In genomic region chrX:9640690-9641149, dm6 we compare ENCODE assay signal across 1 fruit fly cellular context.
TF ChIP-seq lines count a peak whose summit lies in the region.

No protein-coding gene starts in this region.

TF ChIP-seq in whole organism, embryonic, 481 proteins besides CTCF, POLR2A, EP300 and RAD21 (continued from another document and continues in another):
- TF ChIP-seq CG6272 (GFP tag; IDR thresholded peaks at IDR 0.05; lab: Robert Waterston, UW) (peak; percentile 74), HLHmδ (GFP tag; optimal IDR thresholded peaks at IDR 0.05; lab: Kevin White, UChicago) (no peak), CG5953 (GFP tag; IDR thresholded peaks at IDR 0.05; lab: Robert Waterston, UW) (peak; percentile 92), CG2202 (tag; optimal IDR thresholded peaks at IDR 0.05; lab: Kevin White, UChicago) (peak; percentile 75), CG12155 (GFP tag; optimal IDR thresholded peaks at IDR 0.05; lab: Kevin White, UChicago) (peak; percentile 93), bcd (GFP tag; optimal IDR thresholded peaks at IDR 0.05; lab: Kevin White, UChicago) (peak; percentile 96), ash1 (GFP tag; optimal IDR thresholded peaks at IDR 0.05; lab: Kevin White, UChicago) (peak; percentile 94), Nf-YC (tag; optimal IDR thresholded peaks at IDR 0.05; lab: Kevin White, UChicago) (peak; percentile 92), lab (GFP tag; optimal IDR thresholded peaks at IDR 0.05; lab: Kevin White, UChicago) (peak; percentile 99), CG30403 (GFP tag; optimal IDR thresholded peaks at IDR 0.05; lab: Kevin White, UChicago) (peak; percentile 96), Gug (GFP tag; IDR thresholded peaks at IDR 0.05; lab: Robert Waterston, UW) (peak; percentile 72; the same call in 3 of the 4 replicates), CG1792 (GFP tag; optimal IDR thresholded peaks at IDR 0.05; lab: Kevin White, UChicago) (peak; percentile 93), Ptx1 (GFP tag; IDR thresholded peaks at IDR 0.05; lab: Robert Waterston, UW) (peak; percentile 90), CG13624 (GFP tag; optimal IDR thresholded peaks at IDR 0.05; lab: Kevin White, UChicago) (peak; percentile 97), CG17385 (GFP tag; optimal IDR thresholded peaks at IDR 0.05; lab: Kevin White, UChicago) (peak; percentile 96), crc (GFP tag; optimal IDR thresholded peaks at IDR 0.05; lab: Kevin White, UChicago) (peak; percentile 96), CG12219 (GFP tag; optimal IDR thresholded peaks at IDR 0.05; lab: Kevin White, UChicago) (peak; percentile 99), CG11560 (tag; IDR thresholded peaks at IDR 0.05; lab: Robert Waterston, UW) (peak; percentile 80), CG13123 (GFP tag; optimal IDR thresholded peaks at IDR 0.05; lab: Kevin White, UChicago) (peak; percentile 72), CG12391 (tag; optimal IDR thresholded peaks at IDR 0.05; lab: Kevin White, UChicago) (peak; percentile 98), CG15696 (tag; optimal IDR thresholded peaks at IDR 0.05; lab: Kevin White, UChicago) (peak; percentile 79), hb (GFP tag; IDR thresholded peaks at IDR 0.05; lab: Robert Waterston, UW; ENCODE audit: partially characterized antibody) (no peak), CG4424 (GFP tag; optimal IDR thresholded peaks at IDR 0.05; lab: Kevin White, UChicago) (peak; percentile 93), Hr39 (optimal IDR thresholded peaks at IDR 0.05; lab: Kevin White, UChicago) (no peak), CG8290 (GFP tag; optimal IDR thresholded peaks at IDR 0.05; lab: Kevin White, UChicago) (peak; percentile 77), CG8290 (tag; optimal IDR thresholded peaks at IDR 0.05; lab: Kevin White, UChicago) (peak; percentile 70 to 99), CG14710 (tag; optimal IDR thresholded peaks at IDR 0.05; lab: Kevin White, UChicago) (peak; percentile 89), slou (GFP tag; optimal IDR thresholded peaks at IDR 0.05; lab: Kevin White, UChicago) (peak; percentile 85), wek (GFP tag; optimal IDR thresholded peaks at IDR 0.05; lab: Kevin White, UChicago) (peak; percentile 93), Elba2 (GFP tag; optimal IDR thresholded peaks at IDR 0.05; lab: Kevin White, UChicago) (no peak), CG12236 (GFP tag; optimal IDR thresholded peaks at IDR 0.05; lab: Kevin White, UChicago) (peak; percentile 87), Hr3 (GFP tag; optimal IDR thresholded peaks at IDR 0.05; lab: Kevin White, UChicago) (peak; percentile 74), en (GFP tag; optimal IDR thresholded peaks at IDR 0.05; lab: Kevin White, UChicago) (peak; percentile 91), Sin3A (optimal IDR thresholded peaks at IDR 0.05; lab: Kevin White, UChicago) (no peak), MESR4 (GFP tag; optimal IDR thresholded peaks at IDR 0.05; lab: Kevin White, UChicago) (peak; percentile 72), Meics (GFP tag; optimal IDR thresholded peaks at IDR 0.05; lab: Kevin White, UChicago) (peak; percentile 99), Lim3 (GFP tag; IDR thresholded peaks at IDR 0.05; lab: Robert Waterston, UW) (peak; percentile 60; the same call in 1 of the 2 replicates), ind (GFP tag; optimal IDR thresholded peaks at IDR 0.05; lab: Kevin White, UChicago) (peak; percentile 95), vfl (GFP tag; optimal IDR thresholded peaks at IDR 0.05; lab: Kevin White, UChicago) (peak; percentile 95), HLH54F (GFP tag; optimal IDR thresholded peaks at IDR 0.05; lab: Kevin White, UChicago) (peak; percentile 94), chif (GFP tag; optimal IDR thresholded peaks at IDR 0.05; lab: Kevin White, UChicago) (peak; percentile 89 to 93), phol (tag; optimal IDR thresholded peaks at IDR 0.05; lab: Kevin White, UChicago) (peak; percentile 94), sob (GFP tag; IDR thresholded peaks at IDR 0.05; lab: Robert Waterston, UW) (peak; percentile 95), CG10147 (GFP tag; optimal IDR thresholded peaks at IDR 0.05; lab: Kevin White, UChicago) (peak; percentile 99), CrebB (tag; optimal IDR thresholded peaks at IDR 0.05; lab: Kevin White, UChicago) (peak; percentile 99), CG30431 (GFP tag; optimal IDR thresholded peaks at IDR 0.05; lab: Kevin White, UChicago) (peak; percentile 79), dati (GFP tag; IDR thresholded peaks at IDR 0.05; lab: Robert Waterston, UW) (peak; percentile 84; the same call in 1 of the 2 replicates), ems (GFP tag; optimal IDR thresholded peaks at IDR 0.05; lab: Kevin White, UChicago) (peak; percentile 96), CG18599 (GFP tag; optimal IDR thresholded peaks at IDR 0.05; lab: Kevin White, UChicago) (peak; percentile 99), tio (GFP tag; optimal IDR thresholded peaks at IDR 0.05; lab: Kevin White, UChicago) (peak; percentile 87), ro (GFP tag; IDR thresholded peaks at IDR 0.05; lab: Robert Waterston, UW) (peak; percentile 51; the same call in 1 of the 2 replicates), Dref (GFP tag; IDR thresholded peaks at IDR 0.05; lab: Robert Waterston, UW) (no peak), HmgZ (tag; optimal IDR thresholded peaks at IDR 0.05; lab: Kevin White, UChicago) (peak; percentile 99), crp (GFP tag; optimal IDR thresholded peaks at IDR 0.05; lab: Kevin White, UChicago) (peak in 1 of 2 experiments; percentile 62), Fer1 (GFP tag; optimal IDR thresholded peaks at IDR 0.05; lab: Kevin White, UChicago) (peak; percentile 99), cad (GFP tag; optimal IDR thresholded peaks at IDR 0.05; lab: Kevin White, UChicago) (no peak), CG3281 (GFP tag; optimal IDR thresholded peaks at IDR 0.05; lab: Kevin White, UChicago) (peak; percentile 99), Vsx1 (GFP tag; optimal IDR thresholded peaks at IDR 0.05; lab: Kevin White, UChicago) (peak; percentile 90), bbx (GFP tag; IDR thresholded peaks at IDR 0.05; lab: Robert Waterston, UW; ENCODE audit: partially characterized antibody) (no peak), D19B (GFP tag; optimal IDR thresholded peaks at IDR 0.05; lab: Kevin White, UChicago) (peak; percentile 93), CG15073 (GFP tag; optimal IDR thresholded peaks at IDR 0.05; lab: Kevin White, UChicago) (peak; percentile 24), Lpt (GFP tag; optimal IDR thresholded peaks at IDR 0.05; lab: Kevin White, UChicago) (no peak), CG5180 (GFP tag; optimal IDR thresholded peaks at IDR 0.05; lab: Kevin White, UChicago) (peak; percentile 92), wor (GFP tag; IDR thresholded peaks at IDR 0.05; lab: Robert Waterston, UW) (peak; percentile 82), CG7271 (tag; optimal IDR thresholded peaks at IDR 0.05; lab: Kevin White, UChicago) (peak; percentile 59), CG12659 (GFP tag; optimal IDR thresholded peaks at IDR 0.05; lab: Kevin White, UChicago) (peak; percentile 98), CG15479 (GFP tag; optimal IDR thresholded peaks at IDR 0.05; lab: Kevin White, UChicago) (no peak), HmgD (GFP tag; optimal IDR thresholded peaks at IDR 0.05; lab: Kevin White, UChicago) (peak; percentile 87), CG11696 (GFP tag; IDR thresholded peaks at IDR 0.05; lab: Robert Waterston, UW) (peak; percentile 90), Sry-δ (GFP tag; optimal IDR thresholded peaks at IDR 0.05; lab: Kevin White, UChicago) (peak; percentile 65), Lhr (GFP tag; optimal IDR thresholded peaks at IDR 0.05; lab: Kevin White, UChicago) (peak; percentile 62), sc (optimal IDR thresholded peaks at IDR 0.05; lab: Kevin White, UChicago) (no peak), sc (GFP tag; optimal IDR thresholded peaks at IDR 0.05; lab: Kevin White, UChicago) (peak; percentile 79), row (GFP tag; IDR thresholded peaks at IDR 0.05; lab: Robert Waterston, UW) (peak; percentile 97), CG10209 (GFP tag; optimal IDR thresholded peaks at IDR 0.05; lab: Kevin White, UChicago) (peak; percentile 96), Max (GFP tag; optimal IDR thresholded peaks at IDR 0.05; lab: Kevin White, UChicago) (peak; percentile 95), tin (GFP tag; optimal IDR thresholded peaks at IDR 0.05; lab: Kevin White, UChicago) (peak; percentile 94), Bdp1 (GFP tag; optimal IDR thresholded peaks at IDR 0.05; lab: Kevin White, UChicago) (peak; percentile 86), H15 (GFP tag; IDR thresholded peaks at IDR 0.05; lab: Robert Waterston, UW) (peak; percentile 90), pita (GFP tag; optimal IDR thresholded peaks at IDR 0.05; lab: Kevin White, UChicago) (no peak), yki (optimal IDR thresholded peaks at IDR 0.05; lab: Kevin White, UChicago) (no peak), CG14014 (GFP tag; IDR thresholded peaks at IDR 0.05; lab: Robert Waterston, UW) (peak; percentile 97), CG10959 (GFP tag; IDR thresholded peaks at IDR 0.05; lab: Robert Waterston, UW) (peak; percentile 60), sima (GFP tag; optimal IDR thresholded peaks at IDR 0.05; lab: Kevin White, UChicago) (peak; percentile 92), CG18476 (GFP tag; optimal IDR thresholded peaks at IDR 0.05; lab: Kevin White, UChicago) (peak; percentile 96), CG4282 (GFP tag; optimal IDR thresholded peaks at IDR 0.05; lab: Kevin White, UChicago) (peak; percentile 91), gro (GFP tag; optimal IDR thresholded peaks at IDR 0.05; lab: Kevin White, UChicago) (peak; percentile 98), CG30020 (tag; optimal IDR thresholded peaks at IDR 0.05; lab: Kevin White, UChicago) (peak; percentile 74), CG14050 (GFP tag; IDR thresholded peaks at IDR 0.05; lab: Robert Waterston, UW) (peak; percentile 96), CG18619 (GFP tag; optimal IDR thresholded peaks at IDR 0.05; lab: Kevin White, UChicago) (peak; percentile 95), gsb (GFP tag; IDR thresholded peaks at IDR 0.05; lab: Robert Waterston, UW) (peak; percentile 94), CG8281 (tag; optimal IDR thresholded peaks at IDR 0.05; lab: Kevin White, UChicago) (peak; percentile 89), nmo (GFP tag; optimal IDR thresholded peaks at IDR 0.05; lab: Kevin White, UChicago) (peak; percentile 96), CG7987 (GFP tag; optimal IDR thresholded peaks at IDR 0.05; lab: Kevin White, UChicago) (peak; percentile 97), Gsc (GFP tag; IDR thresholded peaks at IDR 0.05; lab: Robert Waterston, UW) (no peak), CG10267 (tag; optimal IDR thresholded peaks at IDR 0.05; lab: Kevin White, UChicago) (peak; percentile 94), Nf-YB (GFP tag; optimal IDR thresholded peaks at IDR 0.05; lab: Kevin White, UChicago) (peak; percentile 86), CG16815 (GFP tag; optimal IDR thresholded peaks at IDR 0.05; lab: Kevin White, UChicago) (peak; percentile 51), CG4730 (GFP tag; IDR thresholded peaks at IDR 0.05; lab: Robert Waterston, UW) (peak; percentile 88), Jarid2 (GFP tag; optimal IDR thresholded peaks at IDR 0.05; lab: Kevin White, UChicago) (peak; percentile 87), CG13287 (GFP tag; IDR thresholded peaks at IDR 0.05; lab: Robert Waterston, UW; ENCODE audit: partially characterized antibody) (peak; percentile 26; the same call in 1 of the 2 replicates), fd64A (GFP tag; optimal IDR thresholded peaks at IDR 0.05; lab: Kevin White, UChicago) (peak; percentile 96), Oaz (GFP tag; IDR thresholded peaks at IDR 0.05; lab: Robert Waterston, UW) (peak; percentile 94), chn (GFP tag; optimal IDR thresholded peaks at IDR 0.05; lab: Kevin White, UChicago) (peak; percentile 91), oc (tag; optimal IDR thresholded peaks at IDR 0.05; lab: Kevin White, UChicago) (peak; percentile 95), sr (GFP tag; IDR thresholded peaks at IDR 0.05; lab: Robert Waterston, UW) (peak; percentile 96), Bgb (GFP tag; IDR thresholded peaks at IDR 0.05; lab: Robert Waterston, UW; ENCODE audit: partially characterized antibody) (no peak; the same call in 1 of the 2 replicates), ac (GFP tag; optimal IDR thresholded peaks at IDR 0.05; lab: Kevin White, UChicago) (peak; percentile 63), slbo (GFP tag; IDR thresholded peaks at IDR 0.05; lab: Robert Waterston, UW) (peak; percentile 95), tll (GFP tag; optimal IDR thresholded peaks at IDR 0.05; lab: Kevin White, UChicago) (peak in 1 of 2 experiments; percentile 0), CG12071 (GFP tag; optimal IDR thresholded peaks at IDR 0.05; lab: Kevin White, UChicago) (peak; percentile 99), jing (GFP tag; optimal IDR thresholded peaks at IDR 0.05; lab: Kevin White, UChicago) (peak; percentile 83), CG7928 (GFP tag; optimal IDR thresholded peaks at IDR 0.05; lab: Kevin White, UChicago) (peak; percentile 82), CG9817 (tag; optimal IDR thresholded peaks at IDR 0.05; lab: Kevin White, UChicago) (peak; percentile 97), bowl (GFP tag; IDR thresholded peaks at IDR 0.05; lab: Robert Waterston, UW) (peak; percentile 90), seq (GFP tag; IDR thresholded peaks at IDR 0.05; lab: Robert Waterston, UW) (peak; percentile 96), CG15601 (tag; optimal IDR thresholded peaks at IDR 0.05; lab: Kevin White, UChicago) (peak; percentile 94), ap (GFP tag; IDR thresholded peaks at IDR 0.05; lab: Robert Waterston, UW) (peak; percentile 92), fd96Cb (tag; optimal IDR thresholded peaks at IDR 0.05; lab: Kevin White, UChicago) (peak; percentile 93), CG7963 (GFP tag; IDR thresholded peaks at IDR 0.05; lab: Robert Waterston, UW; ENCODE audit: partially characterized antibody) (no peak), eve (GFP tag; optimal IDR thresholded peaks at IDR 0.05; lab: Kevin White, UChicago) (peak in 1 of 2 experiments; percentile 98), stwl (tag; optimal IDR thresholded peaks at IDR 0.05; lab: Kevin White, UChicago) (peak; percentile 12), Pdp1 (GFP tag; optimal IDR thresholded peaks at IDR 0.05; lab: Kevin White, UChicago) (peak; percentile 94 to 97), klu (GFP tag; IDR thresholded peaks at IDR 0.05; lab: Robert Waterston, UW) (peak; percentile 65), zf30C (GFP tag; optimal IDR thresholded peaks at IDR 0.05; lab: Kevin White, UChicago) (peak; percentile 20), ato (GFP tag; IDR thresholded peaks at IDR 0.05; lab: Robert Waterston, UW; ENCODE audit: partially characterized antibody) (no peak), org-1 (GFP tag; optimal IDR thresholded peaks at IDR 0.05; lab: Kevin White, UChicago) (peak; percentile 96), CG7357 (GFP tag; IDR thresholded peaks at IDR 0.05; lab: Robert Waterston, UW) (peak; percentile 82), Sry-β (GFP tag; optimal IDR thresholded peaks at IDR 0.05; lab: Kevin White, UChicago) (peak; percentile 47), emc (GFP tag; optimal IDR thresholded peaks at IDR 0.05; lab: Kevin White, UChicago) (peak; percentile 87), Hand (GFP tag; optimal IDR thresholded peaks at IDR 0.05; lab: Kevin White, UChicago) (peak; percentile 98)
